Fruit fly (Drosophila melanogaster): ENCODE measurements around the gene CG33922.

DNA sequence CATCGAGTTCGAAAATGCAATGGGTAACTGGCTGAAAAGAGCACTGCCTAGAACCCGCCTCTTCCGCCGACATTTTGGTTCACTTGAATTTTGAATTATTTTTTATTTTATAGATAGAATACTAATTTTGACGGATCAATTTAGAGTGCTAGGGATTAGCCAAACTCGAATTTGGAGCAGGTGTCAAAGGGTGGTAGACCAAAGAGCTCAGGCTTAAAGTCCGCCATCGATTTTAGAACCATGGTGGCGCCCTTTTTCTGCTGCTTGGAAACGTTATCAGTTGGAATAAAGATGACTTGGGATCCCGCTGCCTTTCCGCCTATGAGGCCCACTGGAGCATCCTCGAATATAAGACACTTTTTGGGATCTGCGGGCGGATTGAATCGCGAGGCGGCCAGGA is 10.8 kb upstream of the CG33922 start, which contains the start of gene CG31924:
- no peak for TF ChIP-seq pad (GFP tag; optimal IDR thresholded peaks at IDR 0.05)
- no peak for TF ChIP-seq Mnt (GFP tag; optimal IDR thresholded peaks at IDR 0.05)
- TF ChIP-seq CG33017 (tag; optimal IDR thresholded peaks at IDR 0.05) = no peak
- TF ChIP-seq cic (GFP tag; optimal IDR thresholded peaks at IDR 0.05) = no peak
- TF ChIP-seq Crg-1 (GFP tag; optimal IDR thresholded peaks at IDR 0.05) = no peak
- TF ChIP-seq CG11617 (GFP tag; optimal IDR thresholded peaks at IDR 0.05) = no peak
- TF ChIP-seq cnc (optimal IDR thresholded peaks at IDR 0.05) = no peak

All from whole organism, adult.